Worm (Caenorhabditis elegans): ENCODE measurements around the gene tra-3.

The tra-3 gene

ce11 chrIV:14456667-14457066 lies 12.7 kb upstream of the tra-3 start, which contains the start of gene nspg-9:
Gene nspg-9, plus strand, starts transcription at chrIV:14456900.
- TF ChIP-seq bed-3 (GFP tag; optimal IDR thresholded peaks at IDR 0.05): no peak
- no peak for TF ChIP-seq unc-120 (tag; optimal IDR thresholded peaks at IDR 0.05; ENCODE audit: poor library complexity, severe bottlenecking)
- no peak for TF ChIP-seq elt-3 (tag; optimal IDR thresholded peaks at IDR 0.05)
- TF ChIP-seq ces-1 (GFP tag; optimal IDR thresholded peaks at IDR 0.05): no peak
- TF ChIP-seq mls-2 (tag; optimal IDR thresholded peaks at IDR 0.05): no peak
- no peak for TF ChIP-seq tbx-8 (GFP tag; optimal IDR thresholded peaks at IDR 0.05)
- TF ChIP-seq mep-1 (tag; optimal IDR thresholded peaks at IDR 0.05): no peak
- no peak for TF ChIP-seq sem-2 (GFP tag; optimal IDR thresholded peaks at IDR 0.05)

- TF ChIP-seq ceh-83 (GFP tag; optimal IDR thresholded peaks at IDR 0.05) (no peak), lin-13 (tag; optimal IDR thresholded peaks at IDR 0.05) (no peak), ztf-11 (tag; optimal IDR thresholded peaks at IDR 0.05) (no peak), M03D4.4 (tag; optimal IDR thresholded peaks at IDR 0.05) (no peak), ceh-39 (tag; optimal IDR thresholded peaks at IDR 0.05) (no peak), sem-2 (GFP tag; optimal IDR thresholded peaks at IDR 0.05) (no peak), nhr-12 (tag; optimal IDR thresholded peaks at IDR 0.05) (no peak), nhr-76 (tag; optimal IDR thresholded peaks at IDR 0.05) (no peak), mab-5 (tag; optimal IDR thresholded peaks at IDR 0.05) (no peak), nhr-28 (tag; optimal IDR thresholded peaks at IDR 0.05) (no peak), snpc-4 (tag; optimal IDR thresholded peaks at IDR 0.05) (no peak), nhr-2 (tag; optimal IDR thresholded peaks at IDR 0.05) (no peak), unc-39 (tag; optimal IDR thresholded peaks at IDR 0.05) (no peak), unc-120 (tag; optimal IDR thresholded peaks at IDR 0.05; ENCODE audit: poor library complexity, severe bottlenecking) (no peak), pha-4 (tag; optimal IDR thresholded peaks at IDR 0.05) (no peak), mls-2 (tag; optimal IDR thresholded peaks at IDR 0.05) (no peak), elt-3 (tag; optimal IDR thresholded peaks at IDR 0.05) (no peak), sptf-1 (tag; optimal IDR thresholded peaks at IDR 0.05) (no peak), nhr-237 (tag; optimal IDR thresholded peaks at IDR 0.05) (no peak), ceh-43 (GFP tag; optimal IDR thresholded peaks at IDR 0.05) (no peak)
Observed at ce11 chrIV:14445191-14445795, 1.3 kb upstream of the tra-3 start.

- TF ChIP-seq unc-39 (tag; optimal IDR thresholded peaks at IDR 0.05) (no peak), lsy-2 (tag; optimal IDR thresholded peaks at IDR 0.05) (no peak), nhr-76 (tag; optimal IDR thresholded peaks at IDR 0.05) (no peak), elt-1 (tag; optimal IDR thresholded peaks at IDR 0.05; ENCODE audit: borderline replicate concordance, insufficient read depth) (no peak)
Observed at ce11 chrIV:14437391-14437790, 6.6 kb downstream of the tra-3 start.

ce11 chrIV:14435902-14436301 lies 8.1 kb downstream of the tra-3 start:
- TF ChIP-seq nhr-28 (tag; optimal IDR thresholded peaks at IDR 0.05): no peak
- TF ChIP-seq ham-2 (GFP tag; optimal IDR thresholded peaks at IDR 0.05): no peak
- no peak for TF ChIP-seq elt-3 (tag; optimal IDR thresholded peaks at IDR 0.05)
- TF ChIP-seq mls-2 (tag; optimal IDR thresholded peaks at IDR 0.05): no peak
- TF ChIP-seq snpc-4 (tag; optimal IDR thresholded peaks at IDR 0.05): no peak
- no peak for TF ChIP-seq bed-3 (GFP tag; optimal IDR thresholded peaks at IDR 0.05)
- no peak for TF ChIP-seq lsy-2 (tag; optimal IDR thresholded peaks at IDR 0.05)
- TF ChIP-seq ceh-83 (GFP tag; optimal IDR thresholded peaks at IDR 0.05): no peak
- no peak for TF ChIP-seq lin-32 (GFP tag; optimal IDR thresholded peaks at IDR 0.05)
- TF ChIP-seq sptf-1 (tag; optimal IDR thresholded peaks at IDR 0.05): no peak
- no peak for TF ChIP-seq flh-1 (GFP tag; optimal IDR thresholded peaks at IDR 0.05)
- TF ChIP-seq zip-8 (tag; optimal IDR thresholded peaks at IDR 0.05): no peak
- no peak for TF ChIP-seq drap-1 (GFP tag; optimal IDR thresholded peaks at IDR 0.05)
- TF ChIP-seq M03D4.4 (tag; optimal IDR thresholded peaks at IDR 0.05): no peak
- TF ChIP-seq nhr-2 (tag; optimal IDR thresholded peaks at IDR 0.05): no peak

- no peak for TF ChIP-seq nhr-12 (tag; optimal IDR thresholded peaks at IDR 0.05)
- TF ChIP-seq lin-13 (tag; optimal IDR thresholded peaks at IDR 0.05): no peak
- TF ChIP-seq nhr-237 (tag; optimal IDR thresholded peaks at IDR 0.05): no peak
- no peak for TF ChIP-seq tbx-8 (GFP tag; optimal IDR thresholded peaks at IDR 0.05)
- TF ChIP-seq nhr-76 (tag; optimal IDR thresholded peaks at IDR 0.05): no peak
- TF ChIP-seq M03D4.4 (tag; optimal IDR thresholded peaks at IDR 0.05): no peak
- no peak for TF ChIP-seq sptf-1 (tag; optimal IDR thresholded peaks at IDR 0.05)
- TF ChIP-seq ces-1 (GFP tag; optimal IDR thresholded peaks at IDR 0.05): no peak
- no peak for TF ChIP-seq mls-2 (tag; optimal IDR thresholded peaks at IDR 0.05)
- no peak for TF ChIP-seq hlh-1 (tag; optimal IDR thresholded peaks at IDR 0.05)
- no peak for TF ChIP-seq blmp-1 (tag; optimal IDR thresholded peaks at IDR 0.05)
- no peak for TF ChIP-seq zip-8 (tag; optimal IDR thresholded peaks at IDR 0.05)
- TF ChIP-seq ceh-39 (tag; optimal IDR thresholded peaks at IDR 0.05): no peak
Observed at ce11 chrIV:14430853-14431252, 13.1 kb downstream of the tra-3 start, which contains the start of gene F55B11.4. Gene F55B11.4, minus strand, starts transcription at chrIV:14430920.
